Worm (Caenorhabditis elegans): ENCODE results near the gene srh-298.

Gene srh-298

ce11 chrV:17844106-17844505 lies 25.4 kb downstream of the srh-298 start, which contains the start of gene srh-286:
TSS of gene srh-286 (minus strand) at chrV:17844206.
- TF ChIP-seq pha-4 (tag; optimal IDR thresholded peaks at IDR 0.05) (no peak), sea-2 (GFP tag; optimal IDR thresholded peaks at IDR 0.05) (no peak), ceh-28 (tag; optimal IDR thresholded peaks at IDR 0.05) (no peak), mml-1 (tag; optimal IDR thresholded peaks at IDR 0.05) (no peak), nfya-1 (tag; optimal IDR thresholded peaks at IDR 0.05; ENCODE audit: insufficient read depth) (no peak), nhr-67 (tag; optimal IDR thresholded peaks at IDR 0.05) (no peak), pqm-1 (tag; optimal IDR thresholded peaks at IDR 0.05) (no peak), ceh-82 (tag; optimal IDR thresholded peaks at IDR 0.05) (no peak), nhr-12 (tag; optimal IDR thresholded peaks at IDR 0.05) (no peak)

- no peak for TF ChIP-seq elt-3 (tag; optimal IDR thresholded peaks at IDR 0.05)
- no peak for TF ChIP-seq ztf-4 (tag; optimal IDR thresholded peaks at IDR 0.05)
- TF ChIP-seq jun-1 (tag; optimal IDR thresholded peaks at IDR 0.05) = no peak
- TF ChIP-seq skn-1 (tag; optimal IDR thresholded peaks at IDR 0.05) = no peak
- TF ChIP-seq nhr-28 (tag; optimal IDR thresholded peaks at IDR 0.05) = no peak
These were observed 26.8 kb downstream of the srh-298 start for ce11 chrV:17845370-17845967.

ce11 chrV:17855889-17856288 lies 37.2 kb downstream of the srh-298 start, which contains the start of gene tcc-1:
TSS of gene tcc-1 (minus strand) at chrV:17855989.
- TF ChIP-seq fkh-2 (tag; optimal IDR thresholded peaks at IDR 0.05) (no peak), skn-1 (tag; optimal IDR thresholded peaks at IDR 0.05) (no peak), unc-62 (GFP tag; optimal IDR thresholded peaks at IDR 0.05) (no peak)

- TF ChIP-seq eor-1 (tag; optimal IDR thresholded peaks at IDR 0.05) (no peak), lin-15B (tag; optimal IDR thresholded peaks at IDR 0.05) (peak; percentile 79), fos-1 (tag; optimal IDR thresholded peaks at IDR 0.05) (no peak), ceh-82 (tag; optimal IDR thresholded peaks at IDR 0.05) (peak; percentile 49), ceh-9 (tag; optimal IDR thresholded peaks at IDR 0.05) (no peak), mml-1 (tag; optimal IDR thresholded peaks at IDR 0.05) (no peak), hmg-11 (tag; optimal IDR thresholded peaks at IDR 0.05) (peak; percentile 93), nfya-1 (tag; optimal IDR thresholded peaks at IDR 0.05; ENCODE audit: insufficient read depth) (peak; percentile 99), pqm-1 (tag; optimal IDR thresholded peaks at IDR 0.05) (peak; percentile 66), daf-12 (tag; optimal IDR thresholded peaks at IDR 0.05) (no peak), ama-1 (optimal IDR thresholded peaks at IDR 0.05) (no peak), pha-4 (tag; optimal IDR thresholded peaks at IDR 0.05) (peak; percentile 69), mdl-1 (tag; optimal IDR thresholded peaks at IDR 0.05) (peak; percentile 71), aly-2 (tag; optimal IDR thresholded peaks at IDR 0.05) (no peak), lin-39 (tag; optimal IDR thresholded peaks at IDR 0.05) (peak; percentile 90), lsy-12 (tag; optimal IDR thresholded peaks at IDR 0.05) (peak; percentile 61), jun-1 (tag; optimal IDR thresholded peaks at IDR 0.05) (peak; percentile 73), nhr-25 (tag; optimal IDR thresholded peaks at IDR 0.05) (peak; percentile 24), nhr-11 (tag; optimal IDR thresholded peaks at IDR 0.05) (no peak), ZK546.5 (tag; optimal IDR thresholded peaks at IDR 0.05) (no peak), tbx-2 (tag; optimal IDR thresholded peaks at IDR 0.05) (peak; percentile 68), nhr-76 (tag; optimal IDR thresholded peaks at IDR 0.05) (no peak), elt-3 (tag; optimal IDR thresholded peaks at IDR 0.05) (no peak), nhr-12 (tag; optimal IDR thresholded peaks at IDR 0.05) (no peak), egl-27 (tag; optimal IDR thresholded peaks at IDR 0.05) (no peak), fkh-10 (GFP tag; optimal IDR thresholded peaks at IDR 0.05) (peak; percentile 64), unc-62 (GFP tag; optimal IDR thresholded peaks at IDR 0.05) (peak; percentile 64), elt-1 (tag; optimal IDR thresholded peaks at IDR 0.05) (no peak), ztf-11 (tag; optimal IDR thresholded peaks at IDR 0.05) (no peak), elt-2 (tag; optimal IDR thresholded peaks at IDR 0.05) (peak; percentile 71), ceh-16 (tag; optimal IDR thresholded peaks at IDR 0.05) (no peak), nhr-77 (tag; optimal IDR thresholded peaks at IDR 0.05) (no peak), nhr-43 (tag; optimal IDR thresholded peaks at IDR 0.05; ENCODE audit: poor library complexity, severe bottlenecking) (no peak), ceh-28 (tag; optimal IDR thresholded peaks at IDR 0.05) (peak; percentile 78), ztf-4 (tag; optimal IDR thresholded peaks at IDR 0.05) (no peak), sea-2 (GFP tag; optimal IDR thresholded peaks at IDR 0.05) (no peak), snpc-4 (tag; optimal IDR thresholded peaks at IDR 0.05) (peak; percentile 63), nhr-23 (tag; optimal IDR thresholded peaks at IDR 0.05) (peak; percentile 80), nhr-67 (tag; optimal IDR thresholded peaks at IDR 0.05) (no peak), R02D3.7 (tag; optimal IDR thresholded peaks at IDR 0.05) (peak; percentile 65), unc-39 (tag; optimal IDR thresholded peaks at IDR 0.05) (no peak), zag-1 (tag; optimal IDR thresholded peaks at IDR 0.05) (no peak), fkh-2 (tag; optimal IDR thresholded peaks at IDR 0.05) (no peak), nhr-28 (tag; optimal IDR thresholded peaks at IDR 0.05) (no peak), skn-1 (tag; optimal IDR thresholded peaks at IDR 0.05) (peak; percentile 33)
These were observed 39.2 kb downstream of the srh-298 start for ce11 chrV:17857901-17858300.

All from whole organism, L3 larva.